Fruit fly (Drosophila melanogaster): ENCODE measurements around the gene Cf2.

DNA sequence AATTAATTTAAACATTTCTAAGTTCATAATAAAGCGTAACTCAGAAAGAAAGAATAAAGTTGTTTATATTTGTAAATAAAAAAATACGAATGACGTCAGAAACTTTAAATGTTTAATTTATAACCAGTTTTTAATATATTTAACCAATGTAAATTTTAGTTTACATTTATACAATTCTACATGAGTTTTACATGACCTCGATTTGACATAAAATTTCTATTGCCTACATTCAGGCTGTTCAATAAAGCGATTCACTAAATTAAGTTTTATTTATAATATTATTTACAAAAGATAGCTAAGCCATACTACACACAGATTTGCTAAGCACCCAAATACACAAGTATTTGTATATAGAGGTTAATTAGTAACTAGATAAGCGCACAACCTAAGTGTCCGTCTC, 20.9 kb upstream of the Cf2 start:
- TF ChIP-seq fd96Ca (GFP tag; IDR thresholded peaks at IDR 0.05) = no peak
- TF ChIP-seq CG8301 (tag; optimal IDR thresholded peaks at IDR 0.05) = no peak
- no peak for TF ChIP-seq CG34367 (tag; optimal IDR thresholded peaks at IDR 0.05)
- no peak for TF ChIP-seq CG17806 (tag; optimal IDR thresholded peaks at IDR 0.05)
- TF ChIP-seq CG4496 (GFP tag; IDR thresholded peaks at IDR 0.05) = no peak
- TF ChIP-seq CG12605 (GFP tag; IDR thresholded peaks at IDR 0.05) = no peak
- no peak for TF ChIP-seq Snoo (tag; optimal IDR thresholded peaks at IDR 0.05)
- no peak for TF ChIP-seq EcR (GFP tag; optimal IDR thresholded peaks at IDR 0.05)
- TF ChIP-seq Pif1A (GFP tag; optimal IDR thresholded peaks at IDR 0.05) = no peak
- TF ChIP-seq Pif1B (GFP tag; optimal IDR thresholded peaks at IDR 0.05) = no peak
- TF ChIP-seq CG32121 (GFP tag; IDR thresholded peaks at IDR 0.05) = no peak
